Fruit fly (Drosophila melanogaster) whole organism, embryonic: ENCODE results near the gene CG11828.

Experiments used
- CG10431 ChIP-seq: fragments of 200-800 bp; sonication (Bioruptor generic); optimal IDR thresholded peaks from 3 replicates; lab custom pipeline; 2018; ENCODE audit warnings: missing biosample characterization, mild to moderate bottlenecking, missing genetic modification characterization
- CG11085 ChIP-seq: fragments of 200-800 bp; sonication (Bioruptor generic); IDR thresholded peaks from 2 replicates; pipeline ENCODE4 v1.3.6; 2022; ENCODE audit warnings: missing biosample characterization, missing genetic modification characterization
- CG11560 ChIP-seq: fragments of 200-800 bp; sonication (Bioruptor generic); IDR thresholded peaks from 3 replicates; pipeline ENCODE4 v1.3.6; 2022; ENCODE audit warnings: missing biosample characterization, missing genetic modification characterization
- CG11723 ChIP-seq: fragments of 200-800 bp; sonication (Bioruptor generic); optimal IDR thresholded peaks from 2 replicates; lab custom pipeline; 2017; ENCODE audit warnings: missing biosample characterization, mild to moderate bottlenecking, missing genetic modification characterization
- CG12104 ChIP-seq: fragments of 200-800 bp; sonication (Bioruptor generic); optimal IDR thresholded peaks from 3 replicates; lab custom pipeline; 2016; ENCODE audit warnings: missing biosample characterization, missing genetic modification characterization
- CG12942 ChIP-seq: fragments of 200-800 bp; sonication (Bioruptor generic); optimal IDR thresholded peaks from 3 replicates; lab custom pipeline; 2016; ENCODE audit warnings: missing biosample characterization, missing genetic modification characterization
- CG13123 ChIP-seq: fragments of 200-800 bp; sonication (Bioruptor generic); optimal IDR thresholded peaks from 2 replicates; lab custom pipeline; 2016; ENCODE audit warnings: missing biosample characterization, missing genetic modification characterization
- CG13287 ChIP-seq: fragments of 200-800 bp; sonication (Bioruptor generic); IDR thresholded peaks from 2 replicates; pipeline ENCODE4 v1.3.6; 2022; ENCODE audit warnings: missing biosample characterization, missing genetic modification characterization; ENCODE audit not compliant: partially characterized antibody
- CG14860 ChIP-seq: fragments of 200-800 bp; sonication (Bioruptor generic); IDR thresholded peaks from 3 replicates; pipeline ENCODE4 v1.3.6; 2022; ENCODE audit warnings: missing biosample characterization, missing genetic modification characterization; ENCODE audit not compliant: partially characterized antibody
- CG15601 ChIP-seq: fragments of 200-800 bp; sonication (Bioruptor generic); optimal IDR thresholded peaks from 3 replicates; lab custom pipeline; 2019; ENCODE audit warnings: missing biosample characterization, mild to moderate bottlenecking, missing genetic modification characterization, moderate library complexity
- CG15696 ChIP-seq: fragments of 200-800 bp; sonication (Bioruptor generic); optimal IDR thresholded peaks from 2 replicates; lab custom pipeline; 2019; ENCODE audit warnings: missing biosample characterization, mild to moderate bottlenecking, missing genetic modification characterization, moderate library complexity
- CG17385 ChIP-seq: fragments of 200-800 bp; sonication (Bioruptor generic); optimal IDR thresholded peaks from 3 replicates; lab custom pipeline; 2018; ENCODE audit warnings: missing biosample characterization, mild to moderate bottlenecking, missing genetic modification characterization
- CG32532 ChIP-seq: fragments of 200-800 bp; sonication (Bioruptor generic); IDR thresholded peaks from 2 replicates; pipeline ENCODE4 v1.3.6; 2022; ENCODE audit warnings: missing biosample characterization, missing genetic modification characterization
- CG32772 ChIP-seq: fragments of 200-800 bp; sonication (Bioruptor generic); IDR thresholded peaks from 2 replicates; pipeline ENCODE4 v1.3.6; 2022; ENCODE audit warnings: missing biosample characterization, missing genetic modification characterization
- CG33213 ChIP-seq: fragments of 200-800 bp; sonication (Bioruptor generic); optimal IDR thresholded peaks from 3 replicates; lab custom pipeline; 2016; ENCODE audit warnings: missing biosample characterization, missing genetic modification characterization
- CG34224 ChIP-seq: fragments of 200-800 bp; sonication (Bioruptor generic); IDR thresholded peaks from 3 replicates; pipeline ENCODE4 v1.3.6; 2022; ENCODE audit warnings: missing biosample characterization, missing genetic modification characterization; ENCODE audit not compliant: partially characterized antibody
- CG4360 ChIP-seq: fragments of 200-800 bp; sonication (Bioruptor generic); IDR thresholded peaks from 2 replicates; pipeline ENCODE4 v1.3.6; 2022; ENCODE audit warnings: missing biosample characterization, missing genetic modification characterization
- CG4404 ChIP-seq: fragments of 200-800 bp; sonication (Bioruptor generic); IDR thresholded peaks from 2 replicates; pipeline ENCODE4 v1.3.6; 2022; ENCODE audit warnings: missing biosample characterization, missing genetic modification characterization
- CG5180 ChIP-seq: fragments of 200-800 bp; sonication (Bioruptor generic); optimal IDR thresholded peaks from 3 replicates; lab custom pipeline; 2017; ENCODE audit warnings: missing biosample characterization, missing genetic modification characterization, mild to moderate bottlenecking, moderate library complexity, missing genetic modification reagents
- CG6813 ChIP-seq: fragments of 200-800 bp; sonication (Bioruptor generic); optimal IDR thresholded peaks from 2 replicates; lab custom pipeline; 2017; ENCODE audit warnings: missing biosample characterization, missing genetic modification characterization, mild to moderate bottlenecking, moderate library complexity, missing genetic modification reagents
- CG7372 ChIP-seq: fragments of 200-800 bp; sonication (Bioruptor generic); IDR thresholded peaks from 2 replicates; pipeline ENCODE4 v1.3.6; 2022; ENCODE audit warnings: missing biosample characterization, missing genetic modification characterization
- CG7963 ChIP-seq: fragments of 200-800 bp; sonication (Bioruptor generic); IDR thresholded peaks from 3 replicates; pipeline ENCODE4 v1.3.6; 2022; ENCODE audit warnings: missing biosample characterization, missing genetic modification characterization; ENCODE audit not compliant: partially characterized antibody
- CG8388 ChIP-seq: fragments of 200-800 bp; sonication (Bioruptor generic); optimal IDR thresholded peaks from 2 replicates; lab custom pipeline; 2019; ENCODE audit warnings: missing biosample characterization, mild to moderate bottlenecking, missing genetic modification characterization, moderate library complexity
- CHES-1-like ChIP-seq: fragments of 200-800 bp; sonication (Bioruptor generic); optimal IDR thresholded peaks from 2 replicates; lab custom pipeline; 2016; ENCODE audit warnings: missing biosample characterization, missing genetic modification characterization
- D19B ChIP-seq: fragments of 200-800 bp; sonication (Bioruptor generic); optimal IDR thresholded peaks from 2 replicates; lab custom pipeline; 2017; ENCODE audit warnings: missing biosample characterization, mild to moderate bottlenecking, missing genetic modification characterization
- Hmr ChIP-seq: fragments of 200-800 bp; sonication (Bioruptor generic); optimal IDR thresholded peaks from 3 replicates; lab custom pipeline; 2017; ENCODE audit warnings: mild to moderate bottlenecking, missing biosample characterization, missing genetic modification reagents, missing genetic modification characterization
- Hr3 ChIP-seq: fragments of 200-800 bp; sonication (Bioruptor generic); optimal IDR thresholded peaks from 3 replicates; lab custom pipeline; 2016; ENCODE audit warnings: missing biosample characterization, missing genetic modification characterization
- Hr39 ChIP-seq: fragments of >200 bp; optimal IDR thresholded peaks from 2 replicates; lab custom pipeline; 2017
- Jarid2 ChIP-seq: fragments of 200-800 bp; sonication (Bioruptor generic); optimal IDR thresholded peaks from 3 replicates; lab custom pipeline; 2017; ENCODE audit warnings: mild to moderate bottlenecking, missing biosample characterization, missing genetic modification reagents, missing genetic modification characterization
- Lpt ChIP-seq: fragments of >200 bp; optimal IDR thresholded peaks from 2 replicates; lab custom pipeline; 2018; ENCODE audit warnings: missing biosample characterization, missing genetic modification characterization
- Nf-YC ChIP-seq: fragments of 200-800 bp; optimal IDR thresholded peaks from 3 replicates; lab custom pipeline; 2019; ENCODE audit warnings: missing biosample characterization, mild to moderate bottlenecking, missing genetic modification characterization, moderate library complexity
- Ravus ChIP-seq: fragments of 200-800 bp; sonication (Bioruptor generic); IDR thresholded peaks from 2 replicates; pipeline ENCODE4 v1.3.6; 2022; ENCODE audit warnings: missing biosample characterization, missing genetic modification characterization
- Rx ChIP-seq: fragments of 200-800 bp; sonication (Bioruptor generic); IDR thresholded peaks from 2 replicates; pipeline ENCODE4 v1.3.6; 2022; ENCODE audit warnings: missing biosample characterization, missing genetic modification characterization
- Six4 ChIP-seq: fragments of 200-800 bp; sonication (Bioruptor generic); optimal IDR thresholded peaks from 2 replicates; lab custom pipeline; 2016; ENCODE audit warnings: missing biosample characterization, missing genetic modification characterization
- Tbp ChIP-seq: fragments of >200 bp; optimal IDR thresholded peaks from 2 replicates; lab custom pipeline; 2018; ENCODE audit warnings: missing biosample characterization, missing genetic modification characterization
- Usf ChIP-seq: fragments of 200-800 bp; sonication (Bioruptor generic); optimal IDR thresholded peaks from 2 replicates; lab custom pipeline; 2017; ENCODE audit warnings: missing genotype, missing biosample characterization, missing genetic modification characterization
- aop ChIP-seq: fragments of 200-800 bp; sonication (Bioruptor generic); IDR thresholded peaks from 2 replicates; pipeline ENCODE4 v1.3.6; 2022; ENCODE audit warnings: missing biosample characterization, missing genetic modification characterization
- bcd ChIP-seq: fragments of 200-800 bp; sonication (Bioruptor generic); optimal IDR thresholded peaks from 2 replicates; lab custom pipeline; 2017; ENCODE audit warnings: missing biosample characterization, mild to moderate bottlenecking, missing genetic modification characterization
- btn ChIP-seq: fragments of 200-800 bp; sonication (Bioruptor generic); optimal IDR thresholded peaks from 2 replicates; lab custom pipeline; 2016; ENCODE audit warnings: missing biosample characterization, missing genetic modification characterization
- chm ChIP-seq: fragments of 200-800 bp; sonication (Bioruptor generic); IDR thresholded peaks from 2 replicates; pipeline ENCODE4 v1.3.6; 2022; ENCODE audit warnings: missing biosample characterization, missing genetic modification characterization
- dan ChIP-seq: fragments of 200-800 bp; sonication (Bioruptor generic); IDR thresholded peaks from 2 replicates; pipeline ENCODE4 v1.3.6; 2022; ENCODE audit warnings: missing biosample characterization, missing genetic modification characterization
- gsb ChIP-seq: fragments of 200-800 bp; sonication (Bioruptor generic); IDR thresholded peaks from 2 replicates; pipeline ENCODE4 v1.3.6; 2022; ENCODE audit warnings: missing biosample characterization, missing genetic modification characterization
- maf-S ChIP-seq: fragments of 200-800 bp; sonication (Bioruptor generic); optimal IDR thresholded peaks from 2 replicates; lab custom pipeline; 2016; ENCODE audit warnings: missing biosample characterization, missing genetic modification characterization
- nmo ChIP-seq: fragments of 200-800 bp; sonication (Bioruptor generic); optimal IDR thresholded peaks from 2 replicates; lab custom pipeline; 2018; ENCODE audit warnings: missing biosample characterization, mild to moderate bottlenecking, missing genetic modification characterization, moderate library complexity
- phol ChIP-seq: fragments of 200-800 bp; sonication (Bioruptor generic); optimal IDR thresholded peaks from 3 replicates; lab custom pipeline; 2018; ENCODE audit warnings: missing biosample characterization, mild to moderate bottlenecking, missing genetic modification characterization, moderate library complexity
- pnt ChIP-seq: fragments of 200-800 bp; sonication (Bioruptor generic); optimal IDR thresholded peaks from 3 replicates; lab custom pipeline; 2016; ENCODE audit warnings: missing biosample characterization, missing genetic modification characterization
- repo ChIP-seq: fragments of 200-800 bp; sonication (Bioruptor generic); optimal IDR thresholded peaks from 2 replicates; lab custom pipeline; 2016; ENCODE audit warnings: missing biosample characterization, missing genetic modification characterization
- slp2 ChIP-seq: fragments of 200-800 bp; sonication (Bioruptor generic); optimal IDR thresholded peaks from 2 replicates; lab custom pipeline; 2016; ENCODE audit warnings: missing biosample characterization, missing genetic modification characterization
- toy ChIP-seq: fragments of 200-800 bp; sonication (Bioruptor generic); IDR thresholded peaks from 2 replicates; pipeline ENCODE4 v1.3.6; 2022; ENCODE audit warnings: missing biosample characterization, missing genetic modification characterization
- unpg ChIP-seq: fragments of 200-800 bp; sonication (Bioruptor generic); optimal IDR thresholded peaks from 3 replicates; lab custom pipeline; 2018; ENCODE audit warnings: missing biosample characterization, mild to moderate bottlenecking, missing genetic modification characterization, moderate library complexity

Gene CG11828

dm6 chr3R:28904816-28905435 lies 17.9 kb upstream of the CG11828 start (continued):
- TF ChIP-seq toy (GFP tag; lab: Robert Waterston, UW) (peak; percentile 59; the same call in 1 of the 2 replicates), dan (GFP tag; lab: Robert Waterston, UW) (no peak), CG7963 (GFP tag; lab: Robert Waterston, UW) (no peak), repo (GFP tag; lab: Kevin White, UChicago) (peak; percentile 59), chm (GFP tag; lab: Robert Waterston, UW) (peak; percentile 65; the same call in 1 of the 2 replicates), CG17385 (peak; percentile 61), CG12942 (GFP tag; lab: Kevin White, UChicago) (peak; percentile 65), CG8388 (GFP tag; lab: Kevin White, UChicago) (peak; percentile 64), phol (tag; lab: Kevin White, UChicago) (peak; percentile 57), D19B (GFP tag; lab: Kevin White, UChicago) (peak; percentile 54), slp2 (peak; percentile 48), Lpt (no peak), CG15601 (tag; lab: Kevin White, UChicago) (peak; percentile 24), CG15696 (tag; lab: Kevin White, UChicago) (no peak), CG4404 (GFP tag; lab: Robert Waterston, UW) (peak; percentile 60), Jarid2 (GFP tag; lab: Kevin White, UChicago) (peak; percentile 8), CG34224 (GFP tag; lab: Robert Waterston, UW) (no peak), maf-S (GFP tag; lab: Kevin White, UChicago) (peak; percentile 68), CG12104 (GFP tag; lab: Kevin White, UChicago) (peak; percentile 32), bcd (peak; percentile 76), gsb (GFP tag; lab: Robert Waterston, UW) (peak; percentile 67; the same call in 1 of the 2 replicates), CHES-1-like (GFP tag; lab: Kevin White, UChicago) (peak; percentile 86), CG11085 (GFP tag; lab: Robert Waterston, UW) (peak; percentile 74), CG32532 (GFP tag; lab: Robert Waterston, UW) (peak; percentile 93), Six4 (peak; percentile 57), Usf (peak; percentile 47), CG13123 (peak; percentile 21), Nf-YC (tag; lab: Kevin White, UChicago) (peak; percentile 21), aop (GFP tag; lab: Robert Waterston, UW) (peak; percentile 64; the same call in 1 of the 2 replicates), CG11723 (GFP tag; lab: Kevin White, UChicago) (peak; percentile 8), CG14860 (GFP tag; lab: Robert Waterston, UW) (no peak), CG32772 (GFP tag; lab: Robert Waterston, UW) (peak; percentile 86), CG13287 (no peak), CG10431 (no peak), CG7372 (GFP tag; lab: Robert Waterston, UW) (peak; percentile 68), CG6813 (peak; percentile 46), Ravus (GFP tag; lab: Robert Waterston, UW) (peak; percentile 58; the same call in 1 of the 2 replicates), unpg (GFP tag; lab: Kevin White, UChicago) (peak; percentile 82), CG5180 (GFP tag; lab: Kevin White, UChicago) (no peak), CG33213 (GFP tag; lab: Kevin White, UChicago) (peak; percentile 71), Hmr (GFP tag; lab: Kevin White, UChicago) (peak; percentile 67), CG11560 (tag; lab: Robert Waterston, UW) (peak; percentile 68), Hr3 (GFP tag; lab: Kevin White, UChicago) (peak; percentile 65), btn (GFP tag; lab: Kevin White, UChicago) (peak; percentile 24), Rx (GFP tag; lab: Robert Waterston, UW) (peak; percentile 76), nmo (GFP tag; lab: Kevin White, UChicago) (peak; percentile 73), pnt (GFP tag; lab: Kevin White, UChicago) (peak; percentile 53), Tbp (GFP tag; lab: Kevin White, UChicago) (no peak), CG4360 (GFP tag; lab: Robert Waterston, UW) (no peak), Hr39 (no peak)
